Fruit fly (Drosophila melanogaster) whole organism, embryonic: ENCODE data around the gene Kdm3.

Experiments used
- ATbp ChIP-seq: fragments of 200-800 bp; sonication (Bioruptor generic); optimal IDR thresholded peaks from 2 replicates; lab custom pipeline; 2017; ENCODE audit warnings: missing biosample characterization, mild to moderate bottlenecking, missing genetic modification characterization, missing genetic modification reagents
- Ada2b ChIP-seq: fragments of 200-800 bp; sonication (Bioruptor generic); IDR thresholded peaks from 2 replicates; pipeline ENCODE4 v1.3.6; 2022; ENCODE audit warnings: missing biosample characterization, missing genetic modification characterization
- Aef1 ChIP-seq: fragments of 200-800 bp; sonication (Bioruptor generic); IDR thresholded peaks from 3 replicates; pipeline ENCODE4 v1.3.6; 2022; ENCODE audit warnings: missing biosample characterization, missing genetic modification characterization
- Antp ChIP-seq: fragments of 200-800 bp; sonication (Bioruptor generic); optimal IDR thresholded peaks from 3 replicates; lab custom pipeline; 2016; ENCODE audit warnings: missing biosample characterization, missing genetic modification characterization
- BtbVII ChIP-seq: fragments of 200-800 bp; sonication (Bioruptor generic); optimal IDR thresholded peaks from 3 replicates; lab custom pipeline; 2017; ENCODE audit warnings: missing biosample characterization, mild to moderate bottlenecking, missing genetic modification characterization
- CG10147 ChIP-seq: fragments of 200-800 bp; sonication (Bioruptor generic); optimal IDR thresholded peaks from 2 replicates; lab custom pipeline; 2019; ENCODE audit warnings: missing biosample characterization, mild to moderate bottlenecking, missing genetic modification characterization, moderate library complexity
- CG10959 ChIP-seq: fragments of 200-800 bp; sonication (Bioruptor generic); IDR thresholded peaks from 2 replicates; pipeline ENCODE4 v1.3.6; 2022; ENCODE audit warnings: missing biosample characterization, missing genetic modification characterization
- CG12071 ChIP-seq: fragments of 200-800 bp; sonication (Bioruptor generic); optimal IDR thresholded peaks from 3 replicates; lab custom pipeline; 2018; ENCODE audit warnings: missing biosample characterization, mild to moderate bottlenecking, missing genetic modification characterization
- CG12744 ChIP-seq: fragments of 200-800 bp; sonication (Bioruptor generic); optimal IDR thresholded peaks from 2 replicates; lab custom pipeline; 2016; ENCODE audit warnings: missing biosample characterization, missing genetic modification characterization
- CG12942 ChIP-seq: fragments of 200-800 bp; sonication (Bioruptor generic); optimal IDR thresholded peaks from 3 replicates; lab custom pipeline; 2016; ENCODE audit warnings: missing biosample characterization, missing genetic modification characterization
- CG13123 ChIP-seq: fragments of 200-800 bp; sonication (Bioruptor generic); optimal IDR thresholded peaks from 2 replicates; lab custom pipeline; 2016; ENCODE audit warnings: missing biosample characterization, missing genetic modification characterization
- CG15011 ChIP-seq: fragments of 200-800 bp; sonication (Bioruptor generic); optimal IDR thresholded peaks from 3 replicates; lab custom pipeline; 2018; ENCODE audit warnings: missing biosample characterization, mild to moderate bottlenecking, missing genetic modification characterization
- CG1529 ChIP-seq: fragments of 200-800 bp; sonication (Bioruptor generic); optimal IDR thresholded peaks from 3 replicates; lab custom pipeline; 2018; ENCODE audit warnings: missing biosample characterization, missing genetic modification characterization
- CG17912 ChIP-seq: fragments of 200-800 bp; sonication (Bioruptor generic); optimal IDR thresholded peaks from 2 replicates; lab custom pipeline; 2018; ENCODE audit warnings: missing biosample characterization, mild to moderate bottlenecking, missing genetic modification characterization
- CG1832 ChIP-seq: fragments of 200-800 bp; sonication (Bioruptor generic); optimal IDR thresholded peaks from 2 replicates; lab custom pipeline; 2017; ENCODE audit warnings: missing biosample characterization, mild to moderate bottlenecking, missing genetic modification characterization, inconsistent platforms
- CG30431 ChIP-seq: fragments of 200-800 bp; sonication (Bioruptor generic); optimal IDR thresholded peaks from 2 replicates; lab custom pipeline; 2017; ENCODE audit warnings: missing biosample characterization, missing genetic modification characterization
- CG31365 ChIP-seq: fragments of 200-800 bp; sonication (Bioruptor generic); optimal IDR thresholded peaks from 2 replicates; lab custom pipeline; 2018; ENCODE audit warnings: missing biosample characterization, mild to moderate bottlenecking, missing genetic modification characterization
- CG3163 ChIP-seq: fragments of 200-800 bp; sonication (Bioruptor generic); optimal IDR thresholded peaks from 3 replicates; lab custom pipeline; 2016; ENCODE audit warnings: missing biosample characterization, missing genetic modification characterization
- CG32772 ChIP-seq: fragments of 200-800 bp; sonication (Bioruptor generic); IDR thresholded peaks from 2 replicates; pipeline ENCODE4 v1.3.6; 2022; ENCODE audit warnings: missing biosample characterization, missing genetic modification characterization
- CG6689 ChIP-seq: fragments of 200-800 bp; sonication (Bioruptor generic); IDR thresholded peaks from 2 replicates; pipeline ENCODE4 v1.3.6; 2022; ENCODE audit warnings: missing biosample characterization, missing genetic modification characterization
- CG7271 ChIP-seq: fragments of 200-800 bp; sonication (Bioruptor generic); optimal IDR thresholded peaks from 2 replicates; lab custom pipeline; 2018; ENCODE audit warnings: missing biosample characterization, mild to moderate bottlenecking, missing genetic modification characterization, moderate library complexity
- CG8924 ChIP-seq: fragments of 200-800 bp; optimal IDR thresholded peaks from 3 replicates; lab custom pipeline; 2019; ENCODE audit warnings: missing biosample characterization, mild to moderate bottlenecking, missing genetic modification characterization, moderate library complexity
- CG9817 ChIP-seq: fragments of 200-800 bp; sonication (Bioruptor generic); optimal IDR thresholded peaks from 2 replicates; lab custom pipeline; 2018; ENCODE audit warnings: missing biosample characterization, mild to moderate bottlenecking, missing genetic modification characterization, moderate library complexity
- CHES-1-like ChIP-seq: fragments of 200-800 bp; sonication (Bioruptor generic); optimal IDR thresholded peaks from 2 replicates; lab custom pipeline; 2016; ENCODE audit warnings: missing biosample characterization, missing genetic modification characterization
- CTCF ChIP-seq: fragments of 200-800 bp; sonication (Bioruptor generic); optimal IDR thresholded peaks from 2 replicates; lab custom pipeline; 2017; ENCODE audit warnings: missing biosample characterization, mild to moderate bottlenecking, missing genetic modification characterization, moderate library complexity
- Camta ChIP-seq: fragments of 200-800 bp; sonication (Bioruptor generic); optimal IDR thresholded peaks from 2 replicates; lab custom pipeline; 2016; ENCODE audit warnings: missing biosample characterization, missing genetic modification characterization
- CoRest ChIP-seq: fragments of 200-800 bp; sonication (Bioruptor generic); optimal IDR thresholded peaks from 3 replicates; lab custom pipeline; 2018; ENCODE audit warnings: missing biosample characterization, mild to moderate bottlenecking, missing genetic modification characterization, moderate library complexity
- D19B ChIP-seq: fragments of 200-800 bp; sonication (Bioruptor generic); optimal IDR thresholded peaks from 2 replicates; lab custom pipeline; 2017; ENCODE audit warnings: missing biosample characterization, mild to moderate bottlenecking, missing genetic modification characterization
- Doc2 ChIP-seq: fragments of 200-800 bp; sonication (Bioruptor generic); IDR thresholded peaks from 2 replicates; pipeline ENCODE4 v1.3.6; 2022; ENCODE audit warnings: missing biosample characterization, missing genetic modification characterization
- Fer1 ChIP-seq: fragments of 200-800 bp; sonication (Bioruptor generic); optimal IDR thresholded peaks from 2 replicates; lab custom pipeline; 2017; ENCODE audit warnings: missing biosample characterization, mild to moderate bottlenecking, missing genetic modification characterization
- Fer2 ChIP-seq: fragments of 200-800 bp; sonication (Bioruptor generic); optimal IDR thresholded peaks from 2 replicates; lab custom pipeline; 2018; ENCODE audit warnings: missing biosample characterization, mild to moderate bottlenecking, missing genetic modification characterization, moderate library complexity
- HLHmδ ChIP-seq: fragments of 200-800 bp; sonication (Bioruptor generic); optimal IDR thresholded peaks from 2 replicates; lab custom pipeline; 2018; ENCODE audit warnings: missing biosample characterization, mild to moderate bottlenecking, missing genetic modification characterization, moderate library complexity
- Hmr ChIP-seq: fragments of 200-800 bp; sonication (Bioruptor generic); optimal IDR thresholded peaks from 3 replicates; lab custom pipeline; 2017; ENCODE audit warnings: mild to moderate bottlenecking, missing biosample characterization, missing genetic modification reagents, missing genetic modification characterization
- Hmx ChIP-seq: fragments of 200-800 bp; sonication (Bioruptor generic); optimal IDR thresholded peaks from 2 replicates; lab custom pipeline; 2016; ENCODE audit warnings: missing biosample characterization, missing genetic modification characterization
- MTF-1 ChIP-seq: fragments of 200-800 bp; sonication (Bioruptor generic); optimal IDR thresholded peaks from 2 replicates; lab custom pipeline; 2018; ENCODE audit warnings: missing biosample characterization, mild to moderate bottlenecking, missing genetic modification characterization, borderline replicate concordance
- Mes4 ChIP-seq: fragments of 200-800 bp; sonication (Bioruptor generic); optimal IDR thresholded peaks from 2 replicates; lab custom pipeline; 2016; ENCODE audit warnings: missing biosample characterization, missing genetic modification characterization
- Mrtf ChIP-seq: fragments of 200-800 bp; sonication (Bioruptor generic); IDR thresholded peaks from 3 replicates; pipeline ENCODE4 v1.3.6; 2022; ENCODE audit warnings: missing biosample characterization, missing genetic modification characterization
- Optix ChIP-seq: fragments of 200-800 bp; sonication (Bioruptor generic); IDR thresholded peaks from 3 replicates; pipeline ENCODE4 v1.3.6; 2022; ENCODE audit warnings: missing biosample characterization, missing genetic modification characterization
- Side ChIP-seq: fragments of 200-800 bp; sonication (Bioruptor generic); optimal IDR thresholded peaks from 2 replicates; lab custom pipeline; 2016; ENCODE audit warnings: missing biosample characterization, missing genetic modification characterization
- Xrp1 ChIP-seq: fragments of 200-800 bp; sonication (Bioruptor generic); IDR thresholded peaks from 2 replicates; pipeline ENCODE4 v1.3.6; 2022; ENCODE audit warnings: missing biosample characterization, missing genetic modification characterization
- az2 ChIP-seq: fragments of 200-800 bp; sonication (Bioruptor generic); optimal IDR thresholded peaks from 3 replicates; lab custom pipeline; 2016; ENCODE audit warnings: missing biosample characterization, missing genetic modification characterization
- chm ChIP-seq: fragments of 200-800 bp; sonication (Bioruptor generic); IDR thresholded peaks from 2 replicates; pipeline ENCODE4 v1.3.6; 2022; ENCODE audit warnings: missing biosample characterization, missing genetic modification characterization
- dati ChIP-seq: fragments of 200-800 bp; sonication (Bioruptor generic); IDR thresholded peaks from 2 replicates; pipeline ENCODE4 v1.3.6; 2022; ENCODE audit warnings: missing biosample characterization, missing genetic modification characterization
- eyg ChIP-seq: fragments of 200-800 bp; sonication (Bioruptor generic); optimal IDR thresholded peaks from 3 replicates; lab custom pipeline; 2016; ENCODE audit warnings: missing biosample characterization, missing genetic modification characterization
- gsb ChIP-seq: fragments of 200-800 bp; sonication (Bioruptor generic); IDR thresholded peaks from 2 replicates; pipeline ENCODE4 v1.3.6; 2022; ENCODE audit warnings: missing biosample characterization, missing genetic modification characterization
- gsb-n ChIP-seq: fragments of 200-800 bp; sonication (Bioruptor generic); optimal IDR thresholded peaks from 3 replicates; lab custom pipeline; 2018; ENCODE audit warnings: missing biosample characterization, mild to moderate bottlenecking, missing genetic modification characterization
- ken ChIP-seq: fragments of 200-800 bp; sonication (Bioruptor generic); IDR thresholded peaks from 3 replicates; pipeline ENCODE4 v1.3.6; 2022; ENCODE audit warnings: missing biosample characterization, missing genetic modification characterization
- psq ChIP-seq: fragments of 200-800 bp; sonication (Bioruptor generic); optimal IDR thresholded peaks from 2 replicates; lab custom pipeline; 2017; ENCODE audit warnings: missing biosample characterization, missing genetic modification characterization
- sens ChIP-seq: fragments of 200-800 bp; sonication (Bioruptor generic); peaks from one replicate; lab custom pipeline; 2016; ENCODE audit warnings: missing biosample characterization, missing genetic modification characterization
- slbo ChIP-seq: fragments of 200-800 bp; sonication (Bioruptor generic); IDR thresholded peaks from 2 replicates; pipeline ENCODE4 v1.3.6; 2022; ENCODE audit warnings: missing biosample characterization, missing genetic modification characterization
- slou ChIP-seq: fragments of 200-800 bp; sonication (Bioruptor generic); optimal IDR thresholded peaks from 3 replicates; lab custom pipeline; 2016; ENCODE audit warnings: missing biosample characterization, missing genetic modification characterization
- wdn ChIP-seq: fragments of 200-800 bp; sonication (Bioruptor generic); IDR thresholded peaks from 2 replicates; pipeline ENCODE4 v1.3.6; 2022; ENCODE audit warnings: missing biosample characterization, missing genetic modification characterization
- zfh2 ChIP-seq: fragments of 200-800 bp; sonication (Bioruptor generic); optimal IDR thresholded peaks from 2 replicates; lab custom pipeline; 2016; ENCODE audit warnings: missing biosample characterization, missing genetic modification characterization

Kdm3 gene

DNA sequence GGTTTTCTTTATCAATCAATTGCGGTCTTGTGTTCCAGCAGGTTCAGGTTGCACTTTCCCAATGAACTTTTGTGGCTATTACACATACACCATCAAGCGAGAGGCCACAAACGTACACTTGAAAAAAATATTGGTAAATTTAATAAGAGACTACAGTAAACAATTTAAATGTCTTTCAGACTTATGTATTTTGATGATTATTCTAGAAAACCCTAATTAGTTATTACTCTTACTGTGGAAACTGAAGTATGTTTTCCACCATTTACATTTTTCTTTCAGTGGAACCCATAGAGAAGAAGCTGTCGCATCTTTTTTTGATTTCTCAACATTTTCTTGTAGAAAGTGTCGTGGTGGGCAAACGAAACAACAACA lies 18.3 kb downstream of the Kdm3 start (continued):
- TF ChIP-seq Optix (GFP tag; lab: Robert Waterston, UW) (peak; percentile 47; the same call in 2 of the 3 replicates), CG8924 (tag; lab: Kevin White, UChicago) (peak; percentile 96), slbo (GFP tag; lab: Robert Waterston, UW) (peak; percentile 93), CG6689 (GFP tag; lab: Robert Waterston, UW) (peak; percentile 91), Mrtf (GFP tag; lab: Robert Waterston, UW) (peak; percentile 84; the same call in 1 of the 3 replicates), MTF-1 (GFP tag; lab: Kevin White, UChicago) (peak; percentile 87), Fer1 (peak; percentile 78), CG13123 (GFP tag; lab: Kevin White, UChicago) (peak; percentile 83), Aef1 (GFP tag; lab: Robert Waterston, UW) (peak; percentile 83), CG15011 (GFP tag; lab: Kevin White, UChicago) (peak; percentile 79), sens (GFP tag; lab: Kevin White, UChicago) (peak; percentile 99), ATbp (peak; percentile 96), CG12942 (GFP tag; lab: Kevin White, UChicago) (peak; percentile 90), CHES-1-like (GFP tag; lab: Kevin White, UChicago) (peak; percentile 90), CoRest (tag; lab: Kevin White, UChicago) (peak; percentile 95), HLHmδ (no peak), Camta (GFP tag; lab: Kevin White, UChicago) (peak; percentile 93), Mes4 (GFP tag; lab: Kevin White, UChicago) (peak; percentile 91), chm (peak; percentile 87), zfh2 (GFP tag; lab: Kevin White, UChicago) (peak; percentile 70), Xrp1 (GFP tag; lab: Robert Waterston, UW) (peak; percentile 93), Antp (GFP tag; lab: Kevin White, UChicago) (peak; percentile 86), dati (GFP tag; lab: Robert Waterston, UW) (peak; percentile 80), CG17912 (GFP tag; lab: Kevin White, UChicago) (peak; percentile 58), CG1832 (GFP tag; lab: Kevin White, UChicago) (no peak), az2 (GFP tag; lab: Kevin White, UChicago) (peak; percentile 96), D19B (peak; percentile 68), CG1529 (GFP tag; lab: Kevin White, UChicago) (peak; percentile 95), gsb-n (peak; percentile 97), Ada2b (peak; percentile 92), CG7271 (tag; lab: Kevin White, UChicago) (peak; percentile 39), Hmr (GFP tag; lab: Kevin White, UChicago) (peak; percentile 85), psq (GFP tag; lab: Kevin White, UChicago) (peak; percentile 72), slou (GFP tag; lab: Kevin White, UChicago) (peak; percentile 11), Hmx (peak; percentile 79), wdn (GFP tag; lab: Robert Waterston, UW) (peak; percentile 84), CG12071 (GFP tag; lab: Kevin White, UChicago) (peak; percentile 87), CG31365 (tag; lab: Kevin White, UChicago) (peak; percentile 57), Fer2 (tag; lab: Kevin White, UChicago) (peak; percentile 75), gsb (peak; percentile 78), CG30431 (GFP tag; lab: Kevin White, UChicago) (peak; percentile 80), CG9817 (tag; lab: Kevin White, UChicago) (peak; percentile 91), eyg (GFP tag; lab: Kevin White, UChicago) (peak; percentile 91), Doc2 (peak; percentile 31; the same call in 1 of the 2 replicates), CG10147 (GFP tag; lab: Kevin White, UChicago) (peak; percentile 83), CG10959 (peak; percentile 40), CG12744 (GFP tag; lab: Kevin White, UChicago) (peak; percentile 89), CG3163 (peak; percentile 57), CG32772 (GFP tag; lab: Robert Waterston, UW) (peak; percentile 93), Side (GFP tag; lab: Kevin White, UChicago) (peak; percentile 87), BtbVII (peak; percentile 85), ken (peak; percentile 95), CTCF (GFP tag; lab: Kevin White, UChicago) (peak; percentile 65)
